Fruit fly (Drosophila melanogaster) whole organism, embryonic: ENCODE results near the gene CG33269.

ENCODE experiments used
- Bdp1 ChIP-seq: fragments of 200-800 bp; sonication (Bioruptor generic); optimal IDR thresholded peaks from 3 replicates; lab custom pipeline; 2016; ENCODE audit warnings: missing biosample characterization, missing genetic modification characterization
- CG10209 ChIP-seq: fragments of 200-800 bp; sonication (Bioruptor generic); optimal IDR thresholded peaks from 3 replicates; lab custom pipeline; 2017; ENCODE audit warnings: missing biosample characterization, mild to moderate bottlenecking, missing genetic modification characterization, missing genetic modification reagents
- CG11504 ChIP-seq: fragments of 200-800 bp; sonication (Bioruptor generic); optimal IDR thresholded peaks from 3 replicates; lab custom pipeline; 2019; ENCODE audit warnings: missing biosample characterization, mild to moderate bottlenecking, missing genetic modification characterization, moderate library complexity
- CG15479 ChIP-seq: fragments of 200-800 bp; sonication (Bioruptor generic); optimal IDR thresholded peaks from 3 replicates; lab custom pipeline; 2019; ENCODE audit warnings: missing biosample characterization, mild to moderate bottlenecking, missing genetic modification characterization, moderate library complexity
- CG15514 ChIP-seq: fragments of 200-800 bp; sonication (Bioruptor generic); optimal IDR thresholded peaks from 3 replicates; lab custom pipeline; 2017; ENCODE audit warnings: missing biosample characterization, missing genetic modification characterization, mild to moderate bottlenecking, moderate library complexity, missing genetic modification reagents
- CG16813 ChIP-seq: fragments of 200-800 bp; sonication (Bioruptor generic); IDR thresholded peaks from 3 replicates; pipeline ENCODE4 v1.3.6; 2022; ENCODE audit warnings: missing biosample characterization, missing genetic modification characterization; ENCODE audit not compliant: partially characterized antibody
- CG16863 ChIP-seq: fragments of 200-800 bp; sonication (Bioruptor generic); optimal IDR thresholded peaks from 3 replicates; lab custom pipeline; 2016; ENCODE audit warnings: missing biosample characterization, missing genetic modification characterization
- CG17912 ChIP-seq: fragments of 200-800 bp; sonication (Bioruptor generic); optimal IDR thresholded peaks from 2 replicates; lab custom pipeline; 2018; ENCODE audit warnings: missing biosample characterization, mild to moderate bottlenecking, missing genetic modification characterization
- CG2116 ChIP-seq: fragments of 200-800 bp; sonication (Bioruptor generic); optimal IDR thresholded peaks from 3 replicates; lab custom pipeline; 2018; ENCODE audit warnings: missing biosample characterization, mild to moderate bottlenecking, missing genetic modification characterization
- CG30020 ChIP-seq: fragments of 200-800 bp; optimal IDR thresholded peaks from 2 replicates; lab custom pipeline; 2019; ENCODE audit warnings: missing biosample characterization, mild to moderate bottlenecking, missing genetic modification characterization, moderate library complexity
- CG32532 ChIP-seq: fragments of 200-800 bp; sonication (Bioruptor generic); IDR thresholded peaks from 2 replicates; pipeline ENCODE4 v1.3.6; 2022; ENCODE audit warnings: missing biosample characterization, missing genetic modification characterization
- CG4617 ChIP-seq: fragments of 200-800 bp; sonication (Bioruptor generic); optimal IDR thresholded peaks from 3 replicates; lab custom pipeline; 2016; ENCODE audit warnings: missing biosample characterization, missing genetic modification characterization, borderline replicate concordance
- CG5180 ChIP-seq: fragments of 200-800 bp; sonication (Bioruptor generic); optimal IDR thresholded peaks from 3 replicates; lab custom pipeline; 2017; ENCODE audit warnings: missing biosample characterization, missing genetic modification characterization, mild to moderate bottlenecking, moderate library complexity, missing genetic modification reagents
- CG6791 ChIP-seq: fragments of 200-800 bp; sonication (Bioruptor generic); IDR thresholded peaks from 3 replicates; pipeline ENCODE4 v1.3.6; 2022; ENCODE audit warnings: missing biosample characterization, missing genetic modification characterization; ENCODE audit not compliant: partially characterized antibody
- CG9817 ChIP-seq: fragments of 200-800 bp; sonication (Bioruptor generic); optimal IDR thresholded peaks from 2 replicates; lab custom pipeline; 2018; ENCODE audit warnings: missing biosample characterization, mild to moderate bottlenecking, missing genetic modification characterization, moderate library complexity
- CTCF ChIP-seq: fragments of 200-800 bp; sonication (Bioruptor generic); optimal IDR thresholded peaks from 2 replicates; lab custom pipeline; 2017; ENCODE audit warnings: missing biosample characterization, mild to moderate bottlenecking, missing genetic modification characterization, moderate library complexity
- CoRest ChIP-seq: fragments of 200-800 bp; sonication (Bioruptor generic); optimal IDR thresholded peaks from 3 replicates; lab custom pipeline; 2018; ENCODE audit warnings: missing biosample characterization, mild to moderate bottlenecking, missing genetic modification characterization, moderate library complexity
- E2f1 ChIP-seq: fragments of 200-800 bp; sonication (Bioruptor generic); IDR thresholded peaks from 2 replicates; pipeline ENCODE4 v1.3.6; 2022; ENCODE audit warnings: missing biosample characterization, missing genetic modification characterization
- Ets65A ChIP-seq: fragments of 200-800 bp; sonication (Bioruptor generic); peaks from one replicate; lab custom pipeline; 2016; ENCODE audit warnings: missing biosample characterization, missing genetic modification characterization
- Ets97D ChIP-seq: fragments of 200-800 bp; sonication (Bioruptor generic); optimal IDR thresholded peaks from 3 replicates; lab custom pipeline; 2016; ENCODE audit warnings: missing biosample characterization, missing genetic modification characterization
- Hmr ChIP-seq: fragments of 200-800 bp; sonication (Bioruptor generic); optimal IDR thresholded peaks from 3 replicates; lab custom pipeline; 2017; ENCODE audit warnings: mild to moderate bottlenecking, missing biosample characterization, missing genetic modification reagents, missing genetic modification characterization
- Hr78 ChIP-seq, 2 experiments: fragments of 200-800 bp in 1 of 2; fragments of >200 bp in 1 of 2; sonication (Bioruptor generic) in 1 of 2; optimal IDR thresholded peaks; 2 replicates each; lab custom pipeline; 2017 to 2019; ENCODE audit warnings: missing biosample characterization in 2 of 2, missing genetic modification characterization in 2 of 2, mild to moderate bottlenecking in 1 of 2, moderate library complexity in 1 of 2
- Lhr ChIP-seq: fragments of 200-800 bp; sonication (Bioruptor generic); optimal IDR thresholded peaks from 3 replicates; lab custom pipeline; 2017; ENCODE audit warnings: mild to moderate bottlenecking, missing biosample characterization, missing genetic modification reagents, missing genetic modification characterization
- MBD-R2 ChIP-seq: fragments of 200-800 bp; sonication (Bioruptor generic); IDR thresholded peaks from 2 replicates; pipeline ENCODE4 v1.3.6; 2022; ENCODE audit warnings: missing biosample characterization, missing genetic modification characterization
- MESR4 ChIP-seq: fragments of 200-800 bp; sonication (Bioruptor generic); optimal IDR thresholded peaks from 2 replicates; lab custom pipeline; 2018; ENCODE audit warnings: missing biosample characterization, mild to moderate bottlenecking, missing genetic modification characterization, moderate library complexity
- Meics ChIP-seq: fragments of 200-800 bp; sonication (Bioruptor generic); optimal IDR thresholded peaks from 2 replicates; lab custom pipeline; 2017; ENCODE audit warnings: missing biosample characterization, mild to moderate bottlenecking, missing genetic modification characterization
- Myb ChIP-seq: fragments of 200-800 bp; sonication (Bioruptor generic); optimal IDR thresholded peaks from 2 replicates; lab custom pipeline; 2016; ENCODE audit warnings: missing biosample characterization, missing genetic modification characterization
- Pdp1 ChIP-seq, 2 experiments: fragments of 200-800 bp; sonication (Bioruptor generic); optimal IDR thresholded peaks; 3 replicates each; lab custom pipeline; 2016; ENCODE audit warnings: missing biosample characterization in 2 of 2, missing genetic modification characterization in 2 of 2, mild to moderate bottlenecking in 1 of 2, moderate library complexity in 1 of 2
- Ptx1 ChIP-seq: fragments of 200-800 bp; sonication (Bioruptor generic); IDR thresholded peaks from 2 replicates; pipeline ENCODE4 v1.3.6; 2022; ENCODE audit warnings: missing biosample characterization, missing genetic modification characterization
- Sry-δ ChIP-seq: fragments of 200-800 bp; sonication (Bioruptor generic); optimal IDR thresholded peaks from 2 replicates; lab custom pipeline; 2016; ENCODE audit warnings: missing biosample characterization, missing genetic modification characterization
- Xbp1 ChIP-seq: fragments of 200-800 bp; sonication (Bioruptor generic); optimal IDR thresholded peaks from 3 replicates; lab custom pipeline; 2016; ENCODE audit warnings: missing biosample characterization, mild to moderate bottlenecking, missing genetic modification characterization
- abd-A ChIP-seq: fragments of 200-800 bp; sonication (Bioruptor generic); optimal IDR thresholded peaks from 3 replicates; lab custom pipeline; 2019; ENCODE audit warnings: missing biosample characterization, mild to moderate bottlenecking, missing genetic modification characterization, moderate library complexity
- amos ChIP-seq: fragments of 200-800 bp; sonication (Bioruptor generic); IDR thresholded peaks from 2 replicates; pipeline ENCODE4 v1.3.6; 2022; ENCODE audit warnings: missing biosample characterization, missing genetic modification characterization; ENCODE audit not compliant: partially characterized antibody
- caup ChIP-seq: fragments of 200-800 bp; sonication (Bioruptor generic); optimal IDR thresholded peaks from 3 replicates; lab custom pipeline; 2017; ENCODE audit warnings: missing biosample characterization, mild to moderate bottlenecking, missing genetic modification characterization, moderate library complexity; ENCODE audit not compliant: severe bottlenecking
- cg ChIP-seq: fragments of 200-800 bp; sonication (Bioruptor generic); optimal IDR thresholded peaks from 3 replicates; lab custom pipeline; 2019; ENCODE audit warnings: missing biosample characterization, mild to moderate bottlenecking, missing genetic modification characterization, moderate library complexity
- crp ChIP-seq, 2 experiments: fragments of 200-800 bp; sonication (Bioruptor generic); optimal IDR thresholded peaks; 2 replicates in 1 of 2; 3 replicates in 1 of 2; lab custom pipeline; 2017; ENCODE audit warnings: missing biosample characterization in 2 of 2, missing genetic modification characterization in 2 of 2, mild to moderate bottlenecking in 1 of 2, moderate library complexity in 1 of 2
- knrl ChIP-seq: fragments of 200-800 bp; sonication (Bioruptor generic); IDR thresholded peaks from 3 replicates; pipeline ENCODE4 v1.3.6; 2022; ENCODE audit warnings: missing biosample characterization, missing genetic modification characterization; ENCODE audit not compliant: partially characterized antibody
- nmo ChIP-seq: fragments of 200-800 bp; sonication (Bioruptor generic); optimal IDR thresholded peaks from 2 replicates; lab custom pipeline; 2018; ENCODE audit warnings: missing biosample characterization, mild to moderate bottlenecking, missing genetic modification characterization, moderate library complexity
- pum ChIP-seq: fragments of 200-800 bp; sonication (Bioruptor generic); optimal IDR thresholded peaks from 2 replicates; lab custom pipeline; 2016; ENCODE audit warnings: missing biosample characterization, missing genetic modification characterization
- row ChIP-seq: fragments of 200-800 bp; sonication (Bioruptor generic); IDR thresholded peaks from 3 replicates; pipeline ENCODE4 v1.3.6; 2022; ENCODE audit warnings: missing biosample characterization, missing genetic modification characterization
- sc ChIP-seq, 3 experiments: fragments of >200 bp in 2 of 3; fragments of 200-800 bp in 1 of 3; sonication (Bioruptor generic) in 1 of 3; optimal IDR thresholded peaks; 2 replicates in 2 of 3; 3 replicates in 1 of 3; lab custom pipeline; 2017; ENCODE audit warnings: mild to moderate bottlenecking in 1 of 3, missing biosample characterization in 1 of 3, missing genetic modification characterization in 1 of 3, missing genetic modification reagents in 1 of 3
- sens ChIP-seq: fragments of 200-800 bp; sonication (Bioruptor generic); peaks from one replicate; lab custom pipeline; 2016; ENCODE audit warnings: missing biosample characterization, missing genetic modification characterization
- sens-2 ChIP-seq: fragments of 200-800 bp; sonication (Bioruptor generic); IDR thresholded peaks from 2 replicates; pipeline ENCODE4 v1.3.6; 2022; ENCODE audit warnings: missing biosample characterization, missing genetic modification characterization
- stc ChIP-seq: fragments of 200-800 bp; sonication (Bioruptor generic); IDR thresholded peaks from 2 replicates; pipeline ENCODE4 v1.3.6; 2022; ENCODE audit warnings: missing biosample characterization, missing genetic modification characterization
- stwl ChIP-seq: fragments of 200-800 bp; sonication (Bioruptor generic); optimal IDR thresholded peaks from 3 replicates; lab custom pipeline; 2018; ENCODE audit warnings: missing biosample characterization, mild to moderate bottlenecking, missing genetic modification characterization, moderate library complexity
- vvl ChIP-seq: fragments of 200-800 bp; sonication (Bioruptor generic); IDR thresholded peaks from 2 replicates; pipeline ENCODE4 v1.3.6; 2022; ENCODE audit warnings: missing biosample characterization, missing genetic modification characterization
- zen ChIP-seq: fragments of 200-800 bp; sonication (Bioruptor generic); optimal IDR thresholded peaks from 3 replicates; lab custom pipeline; 2018; ENCODE audit warnings: missing biosample characterization, mild to moderate bottlenecking, missing genetic modification characterization, moderate library complexity

Gene CG33269

DNA sequence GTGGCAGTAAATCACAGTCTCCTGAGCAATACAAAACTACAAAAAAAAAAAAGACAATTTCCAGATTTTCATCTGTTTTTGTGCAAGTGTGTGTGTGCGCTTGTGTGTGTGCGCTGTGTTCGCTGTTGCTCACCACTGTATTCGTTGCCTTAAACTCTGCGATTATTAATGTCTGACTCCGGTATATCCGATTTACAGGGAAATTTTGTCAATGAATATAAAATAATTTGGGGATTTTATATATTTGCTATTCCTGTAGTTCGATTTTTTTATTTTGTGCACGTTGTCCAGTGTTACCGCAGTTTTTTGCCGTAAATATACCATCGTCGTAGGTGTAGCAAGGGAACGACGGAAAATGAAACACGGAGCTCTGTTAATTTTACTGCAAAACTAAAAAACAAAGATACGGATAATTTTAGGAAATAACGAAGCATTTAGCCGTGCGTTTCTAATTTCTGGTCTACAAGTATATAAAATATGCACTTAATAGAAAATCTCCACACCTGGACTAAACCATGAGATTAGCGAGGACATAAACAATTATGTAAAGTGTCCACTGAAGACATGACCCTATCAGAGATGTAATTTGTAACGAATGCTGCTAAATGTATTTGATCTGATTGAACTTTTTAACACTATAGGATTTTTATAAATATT, 27.3 kb upstream of the CG33269 start, which contains the start of gene Duba (continued):
- TF ChIP-seq sens-2 (GFP tag; lab: Robert Waterston, UW), result no peak
- TF ChIP-seq Ptx1, result peak; percentile 27; the same call in 1 of the 2 replicates
- no peak for TF ChIP-seq caup (GFP tag; lab: Kevin White, UChicago)
- no peak for TF ChIP-seq CG9817 (tag; lab: Kevin White, UChicago)
- peak; percentile 62; the same call in 2 of the 3 replicates for TF ChIP-seq row (GFP tag; lab: Robert Waterston, UW)
- 0 out of 2 replicates have a peak, but pooled peaks have one; percentile 11 for TF ChIP-seq amos (GFP tag; lab: Robert Waterston, UW)
- peak; percentile 87 for TF ChIP-seq sens
- peak; percentile 83 for TF ChIP-seq MESR4 (GFP tag; lab: Kevin White, UChicago)
- TF ChIP-seq abd-A (tag; lab: Kevin White, UChicago), result no peak
- no peak for TF ChIP-seq stc (GFP tag; lab: Robert Waterston, UW)
- no peak for TF ChIP-seq pum (GFP tag; lab: Kevin White, UChicago)
- peak; percentile 10 for TF ChIP-seq zen (tag; lab: Kevin White, UChicago)
- peak; percentile 27; the same call in 1 of the 2 replicates for TF ChIP-seq MBD-R2 (GFP tag; lab: Robert Waterston, UW)
- peak in 1 of 2 experiments; percentile 23 for TF ChIP-seq crp (GFP tag; optimal IDR thresholded peaks at IDR 0.05; lab: Kevin White, UChicago)
- TF ChIP-seq CG6791 (GFP tag; lab: Robert Waterston, UW), result peak; percentile 29; the same call in 1 of the 3 replicates
- TF ChIP-seq CG30020 (tag; lab: Kevin White, UChicago), result peak; percentile 95
- peak; percentile 98 for TF ChIP-seq Meics (GFP tag; lab: Kevin White, UChicago)
- TF ChIP-seq Sry-δ, result peak; percentile 46
- peak; percentile 89 for TF ChIP-seq CG2116 (GFP tag; lab: Kevin White, UChicago)
- TF ChIP-seq Xbp1, result peak; percentile 24
- 0 out of 3 replicates have a peak, but pooled peaks have one; percentile 20 for TF ChIP-seq CG16813 (GFP tag; lab: Robert Waterston, UW)
- TF ChIP-seq Ets97D (GFP tag; lab: Kevin White, UChicago), result peak; percentile 36
- TF ChIP-seq Hmr (GFP tag; lab: Kevin White, UChicago), result peak; percentile 2
- TF ChIP-seq cg (GFP tag; lab: Kevin White, UChicago), result peak; percentile 84
- peak; percentile 40 for TF ChIP-seq Ets65A (GFP tag; lab: Kevin White, UChicago)
- TF ChIP-seq sc (optimal IDR thresholded peaks at IDR 0.05; lab: Kevin White, UChicago), result no peak
- no peak for TF ChIP-seq sc (GFP tag; optimal IDR thresholded peaks at IDR 0.05; lab: Kevin White, UChicago)
- no peak for TF ChIP-seq CG17912 (GFP tag; lab: Kevin White, UChicago)
- peak; percentile 51 for TF ChIP-seq CoRest (tag; lab: Kevin White, UChicago)
- 0 out of 3 replicates have a peak, but pooled peaks have one; percentile 6 for TF ChIP-seq knrl (GFP tag; lab: Robert Waterston, UW)
- peak; percentile 67 for TF ChIP-seq nmo (GFP tag; lab: Kevin White, UChicago)
- no peak for TF ChIP-seq E2f1 (GFP tag; lab: Robert Waterston, UW)
- peak; percentile 83 for TF ChIP-seq CG11504 (tag; lab: Kevin White, UChicago)
- TF ChIP-seq stwl (tag; lab: Kevin White, UChicago), result peak; percentile 99
- peak; percentile 41; the same call in 1 of the 2 replicates for TF ChIP-seq vvl (GFP tag; lab: Robert Waterston, UW)
- TF ChIP-seq CG16863 (GFP tag; lab: Kevin White, UChicago), result no peak
- peak; percentile 56 for TF ChIP-seq Lhr (GFP tag; lab: Kevin White, UChicago)
- no peak for TF ChIP-seq Bdp1 (GFP tag; lab: Kevin White, UChicago)
- peak in 1 of 2 experiments; percentile 72 for TF ChIP-seq Pdp1 (GFP tag; optimal IDR thresholded peaks at IDR 0.05; lab: Kevin White, UChicago)
- TF ChIP-seq CG15479 (GFP tag; lab: Kevin White, UChicago), result no peak
- no peak for TF ChIP-seq CG5180 (GFP tag; lab: Kevin White, UChicago)
- peak; percentile 11; the same call in 1 of the 2 replicates for TF ChIP-seq CG32532 (GFP tag; lab: Robert Waterston, UW)
- TF ChIP-seq CG10209 (GFP tag; lab: Kevin White, UChicago), result no peak
- no peak for TF ChIP-seq Hr78 (GFP tag; optimal IDR thresholded peaks at IDR 0.05; lab: Kevin White, UChicago)
- TF ChIP-seq CG15514 (GFP tag; lab: Kevin White, UChicago), result peak; percentile 13
- peak; percentile 97 for TF ChIP-seq CG4617
- TF ChIP-seq Myb (GFP tag; lab: Kevin White, UChicago), result peak; percentile 40
- TF ChIP-seq CTCF (GFP tag; lab: Kevin White, UChicago), result peak; percentile 73
